Worm (Caenorhabditis elegans): ENCODE results near the gene F32D8.8.

Gene F32D8.8

DNA sequence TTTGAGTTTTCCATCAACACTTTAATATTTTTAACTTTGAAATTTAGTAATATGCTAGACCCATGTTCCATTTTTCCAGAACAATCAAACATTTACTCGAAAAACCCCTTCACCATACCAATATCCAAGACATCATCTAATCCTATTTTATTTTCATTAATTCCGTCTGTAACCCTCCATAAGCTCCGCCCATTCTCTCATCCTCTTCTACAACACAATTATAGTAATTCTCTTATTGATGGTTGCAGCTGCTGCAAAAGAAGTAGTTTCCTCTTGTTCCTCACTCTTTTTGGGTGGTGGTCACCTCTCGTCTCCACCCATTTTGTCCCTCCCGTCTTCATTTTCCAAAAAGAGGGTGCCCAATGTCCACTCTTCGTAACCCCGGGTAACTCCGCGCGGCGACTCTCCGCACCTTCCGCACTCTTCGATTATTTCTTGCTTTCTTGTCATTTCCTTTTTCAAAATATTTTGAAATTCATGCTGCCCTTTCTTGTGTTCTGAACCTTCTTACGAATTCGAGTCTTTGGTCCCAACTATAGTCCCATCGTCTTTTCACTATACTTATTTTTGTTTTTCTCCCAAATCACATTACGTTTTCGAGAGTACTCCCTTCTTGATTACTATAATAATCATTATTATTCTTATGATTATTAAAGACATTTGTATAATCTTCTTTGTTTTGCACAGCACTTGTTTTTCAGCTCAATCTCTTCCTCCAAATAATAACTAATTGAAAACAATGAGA, 22.3 kb downstream of the F32D8.8 start, which contains the start of gene F32D8.1:
TSS of gene F32D8.1 (plus strand) at position 695 of the 745 bp plus-strand sequence.
- TF ChIP-seq fax-1 (tag; optimal IDR thresholded peaks at IDR 0.05) (no peak), hlh-15 (tag; optimal IDR thresholded peaks at IDR 0.05) (no peak), ceh-45 (GFP tag; IDR thresholded peaks at IDR 0.05) (no peak), fkh-6 (tag; optimal IDR thresholded peaks at IDR 0.05) (no peak), gmeb-2 (tag; optimal IDR thresholded peaks at IDR 0.05) (no peak), ceh-22 (tag; optimal IDR thresholded peaks at IDR 0.05) (no peak), nhr-11 (tag; optimal IDR thresholded peaks at IDR 0.05) (no peak), ceh-31 (tag; optimal IDR thresholded peaks at IDR 0.05) (peak; percentile 26), tbx-2 (tag; optimal IDR thresholded peaks at IDR 0.05) (no peak), unc-42 (tag; optimal IDR thresholded peaks at IDR 0.05) (peak; percentile 85), pha-2 (tag; optimal IDR thresholded peaks at IDR 0.05) (no peak), lim-6 (tag; optimal IDR thresholded peaks at IDR 0.05) (no peak), syd-9 (tag; optimal IDR thresholded peaks at IDR 0.05) (no peak), sox-4 (tag; optimal IDR thresholded peaks at IDR 0.05) (no peak)

DNA sequence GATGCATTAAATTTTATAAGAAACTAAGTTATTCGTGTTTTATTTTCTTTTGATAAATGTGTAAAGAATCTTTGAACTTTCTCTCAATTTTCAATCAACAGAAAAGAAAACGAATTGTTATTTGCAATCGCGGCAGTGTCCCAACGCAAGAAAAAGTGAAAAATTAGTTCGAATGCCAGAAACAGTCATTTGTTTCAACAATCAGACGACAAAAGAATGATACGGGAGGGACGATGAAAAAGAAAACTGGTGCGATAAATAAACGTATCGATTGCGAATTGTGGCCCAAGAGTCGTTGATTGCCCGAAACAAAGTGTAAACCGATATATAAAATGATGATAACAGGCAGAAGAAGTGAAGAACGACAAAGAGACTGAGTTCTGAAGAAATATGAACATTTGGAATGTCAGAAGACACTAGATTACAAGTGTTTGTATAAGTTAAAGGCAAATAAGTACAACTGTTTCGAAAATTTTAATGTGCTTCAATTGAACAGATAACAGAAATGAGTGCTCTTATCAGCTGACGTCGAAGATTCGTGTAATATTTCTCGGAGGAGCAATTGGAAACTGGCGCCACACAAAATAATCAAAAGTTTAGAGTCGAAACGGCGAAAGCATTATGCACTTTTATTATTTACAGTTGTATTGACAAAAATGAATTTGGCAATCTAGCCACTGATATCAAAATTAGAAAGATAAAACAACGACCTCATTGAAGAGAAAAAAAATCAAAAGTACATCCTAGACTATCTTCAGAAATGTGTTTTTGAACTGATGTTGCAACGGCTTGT, 24.6 kb downstream of the F32D8.8 start:
- TF ChIP-seq ceh-45 (GFP tag; IDR thresholded peaks at IDR 0.05) (no peak), ttx-3 (tag; optimal IDR thresholded peaks at IDR 0.05) (no peak), ceh-18 (tag; optimal IDR thresholded peaks at IDR 0.05) (no peak), elt-2 (tag; optimal IDR thresholded peaks at IDR 0.05) (peak; percentile 76), eyg-1 (tag; optimal IDR thresholded peaks at IDR 0.05) (no peak), fkh-6 (tag; optimal IDR thresholded peaks at IDR 0.05) (no peak)

DNA sequence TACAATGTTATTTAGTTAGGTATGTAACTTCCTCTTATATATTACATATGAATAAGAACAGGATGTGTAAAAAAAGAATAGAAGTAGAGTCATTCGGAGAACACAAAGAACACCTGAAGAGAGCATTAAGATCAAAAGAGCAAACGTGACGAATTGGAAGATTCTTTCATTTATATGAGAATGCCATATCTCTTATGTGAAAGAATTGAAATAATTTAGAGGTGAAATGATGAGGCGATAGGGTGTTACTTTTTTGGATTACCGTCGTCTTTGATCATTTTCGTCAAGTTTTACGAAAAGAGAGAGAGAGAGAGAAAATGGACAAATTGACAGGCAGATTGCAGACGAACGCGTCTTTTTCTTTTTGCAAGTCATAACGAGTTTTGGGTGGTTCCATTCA, 26.1 kb downstream of the F32D8.8 start:
- TF ChIP-seq unc-55 (GFP tag; optimal IDR thresholded peaks at IDR 0.05) (no peak), nhr-11 (tag; optimal IDR thresholded peaks at IDR 0.05) (no peak), pha-2 (tag; optimal IDR thresholded peaks at IDR 0.05) (no peak), ceh-31 (tag; optimal IDR thresholded peaks at IDR 0.05) (no peak), ceh-9 (tag; optimal IDR thresholded peaks at IDR 0.05) (no peak), mec-3 (tag; optimal IDR thresholded peaks at IDR 0.05; ENCODE audit: borderline replicate concordance) (no peak), hlh-13 (GFP tag; optimal IDR thresholded peaks at IDR 0.05) (no peak), syd-9 (tag; optimal IDR thresholded peaks at IDR 0.05) (no peak), F13H6.1 (tag; optimal IDR thresholded peaks at IDR 0.05) (no peak), hlh-8 (tag; optimal IDR thresholded peaks at IDR 0.05) (no peak), unc-3 (GFP tag; conservative IDR thresholded peaks at IDR 0.05) (no peak), unc-3 (tag; optimal IDR thresholded peaks at IDR 0.05) (no peak), dve-1 (tag; optimal IDR thresholded peaks at IDR 0.05) (no peak), ceh-22 (tag; optimal IDR thresholded peaks at IDR 0.05) (no peak), pat-9 (tag; optimal IDR thresholded peaks at IDR 0.05) (no peak)

DNA sequence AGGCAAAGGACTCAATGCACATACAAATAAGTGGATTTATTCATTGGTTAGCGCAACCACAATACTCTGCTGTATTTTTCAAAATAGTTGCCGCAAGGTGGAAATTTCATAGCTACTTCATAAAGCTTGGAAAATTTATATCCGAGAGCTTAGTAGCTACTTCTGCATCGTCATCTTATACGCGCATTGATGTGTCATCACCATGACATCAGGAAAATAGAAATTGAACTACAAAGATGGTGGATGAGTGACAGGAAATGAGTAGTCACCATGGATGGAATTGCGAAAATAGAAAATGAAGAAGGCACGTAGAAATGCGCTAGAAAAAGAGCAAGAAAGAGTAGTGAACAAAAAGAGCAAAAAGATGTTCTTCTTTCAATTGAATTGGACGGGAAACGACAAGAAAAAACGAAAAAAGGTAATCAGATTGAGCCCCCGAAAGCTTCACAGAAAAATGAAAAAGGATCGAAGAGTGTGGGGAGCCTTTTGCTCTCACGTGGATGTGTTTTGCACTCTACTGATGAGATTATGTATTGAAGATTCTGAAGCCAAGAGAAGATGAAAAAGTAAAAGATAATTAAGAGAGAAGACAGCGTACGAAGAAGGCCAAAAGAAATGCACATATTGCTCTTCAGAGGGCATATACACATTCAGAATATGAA, 27.5 kb downstream of the F32D8.8 start:
- TF ChIP-seq unc-42 (tag; optimal IDR thresholded peaks at IDR 0.05) = peak; percentile 90
- no peak for TF ChIP-seq fkh-10 (GFP tag; optimal IDR thresholded peaks at IDR 0.05)

DNA sequence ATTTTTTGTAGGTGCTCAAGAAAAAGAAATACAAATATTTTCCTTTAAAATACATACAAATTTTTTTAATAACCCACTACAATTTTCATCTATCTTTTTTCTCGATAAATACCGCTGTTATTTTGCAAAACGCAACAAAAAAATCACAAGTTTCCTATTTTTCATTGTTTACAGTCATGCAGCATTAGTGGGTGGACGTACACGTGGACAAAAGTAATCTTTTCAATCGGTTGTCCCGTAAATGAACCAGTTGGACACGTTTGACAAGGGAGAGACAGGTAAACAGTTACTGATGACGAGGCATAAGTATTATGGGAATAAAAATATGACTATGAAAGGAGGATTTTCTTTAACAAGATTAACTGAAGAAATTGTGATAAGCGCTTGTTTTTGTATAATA, 29.4 kb downstream of the F32D8.8 start:
- TF ChIP-seq rnt-1 (tag; optimal IDR thresholded peaks at IDR 0.05) = no peak
- no peak for TF ChIP-seq ceh-22 (tag; optimal IDR thresholded peaks at IDR 0.05)
- no peak for TF ChIP-seq eyg-1 (tag; optimal IDR thresholded peaks at IDR 0.05)
- TF ChIP-seq sdc-2 (tag; optimal IDR thresholded peaks at IDR 0.05) = no peak
- no peak for TF ChIP-seq ceh-48 (tag; optimal IDR thresholded peaks at IDR 0.05)
- TF ChIP-seq fkh-10 (GFP tag; optimal IDR thresholded peaks at IDR 0.05) = no peak
- TF ChIP-seq nhr-232 (tag; optimal IDR thresholded peaks at IDR 0.05) = no peak
- no peak for TF ChIP-seq pag-3 (tag; optimal IDR thresholded peaks at IDR 0.05; ENCODE audit: borderline replicate concordance)
- no peak for TF ChIP-seq che-1 (tag; optimal IDR thresholded peaks at IDR 0.05)
- no peak for TF ChIP-seq syd-9 (tag; optimal IDR thresholded peaks at IDR 0.05)
- TF ChIP-seq unc-86 (tag; optimal IDR thresholded peaks at IDR 0.05) = no peak
- no peak for TF ChIP-seq unc-3 (GFP tag; conservative IDR thresholded peaks at IDR 0.05)
- no peak for TF ChIP-seq unc-3 (tag; optimal IDR thresholded peaks at IDR 0.05)
- no peak for TF ChIP-seq hlh-13 (GFP tag; optimal IDR thresholded peaks at IDR 0.05)
- TF ChIP-seq ceh-2 (tag; optimal IDR thresholded peaks at IDR 0.05) = no peak
- no peak for TF ChIP-seq pros-1 (tag; optimal IDR thresholded peaks at IDR 0.05)
- no peak for TF ChIP-seq C38D4.7 (GFP tag; optimal IDR thresholded peaks at IDR 0.05)
- TF ChIP-seq ceh-30 (tag; optimal IDR thresholded peaks at IDR 0.05) = no peak
- no peak for TF ChIP-seq hlh-6 (tag; optimal IDR thresholded peaks at IDR 0.05)
- no peak for TF ChIP-seq elt-2 (tag; optimal IDR thresholded peaks at IDR 0.05)
